Worm (Caenorhabditis elegans): Measurements from ENCODE around the gene pigw-1.
"Not testable (repeated sequence)": the region's sequence is repeated elsewhere in the genome, so short reads cannot be mapped to it uniquely, and the experiment has no call there.

DNA sequence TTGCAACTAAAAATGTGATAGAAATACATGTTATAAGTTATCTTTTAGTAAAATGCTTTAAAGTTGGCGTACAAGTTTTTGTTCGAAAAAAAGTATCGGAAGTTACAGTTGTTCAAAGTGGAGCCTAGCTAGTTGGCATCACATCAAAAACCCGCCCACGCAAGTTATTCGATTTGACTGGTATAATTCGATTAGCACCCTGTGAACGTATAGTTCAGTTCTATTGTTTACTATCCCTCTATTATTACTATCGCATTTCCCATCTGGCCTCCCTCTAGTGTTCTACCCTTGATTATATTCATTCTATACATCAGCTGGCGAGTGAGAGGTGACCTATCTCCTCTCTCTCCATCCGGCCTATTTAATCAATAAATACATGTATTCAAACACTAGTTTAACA is 45.7 kb downstream of the pigw-1 start, which contains the start of gene Y110A2AL.4:
- not testable (repeated sequence) for TF ChIP-seq B0019.2 (GFP tag; conservative IDR thresholded peaks at IDR 0.05); atf-7 (tag; optimal IDR thresholded peaks at IDR 0.05); K12H6.12 (tag; optimal IDR thresholded peaks at IDR 0.05)
